Fruit fly (Drosophila melanogaster): ENCODE measurements around the gene CG43092.

The CG43092 gene

DNA sequence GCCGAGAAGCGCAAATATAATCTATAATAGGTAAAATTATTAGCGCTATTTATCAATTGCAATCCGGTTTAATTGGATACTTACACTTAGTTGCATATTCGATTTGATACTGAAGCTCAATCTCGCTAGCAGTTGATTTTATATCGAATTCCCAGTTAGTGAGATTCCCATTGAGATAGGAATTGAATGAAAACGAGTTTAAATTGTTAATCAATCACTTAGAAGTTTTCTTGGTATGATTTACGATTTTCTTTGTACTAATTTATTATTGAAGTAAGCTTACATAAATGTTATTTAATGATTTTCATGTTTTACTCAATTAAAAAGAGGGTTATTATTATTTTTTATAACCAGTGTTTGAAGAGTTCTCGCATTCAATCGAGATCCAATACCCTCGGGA is at the start of gene CG43092:
TSS of gene CG43092 (minus strand) at position 101 of the 400 bp plus-strand sequence.
- TF ChIP-seq CG8478 (optimal IDR thresholded peaks at IDR 0.05) (no peak), psq (optimal IDR thresholded peaks at IDR 0.05) (no peak), usp (GFP tag; optimal IDR thresholded peaks at IDR 0.05) (no peak), EcR (GFP tag; optimal IDR thresholded peaks at IDR 0.05) (no peak), Dll (optimal IDR thresholded peaks at IDR 0.05) (no peak)

- no peak for TF ChIP-seq CG8478 (optimal IDR thresholded peaks at IDR 0.05)
- no peak for TF ChIP-seq EcR (GFP tag; optimal IDR thresholded peaks at IDR 0.05)
- TF ChIP-seq pan (optimal IDR thresholded peaks at IDR 0.05) = no peak
- no peak for TF ChIP-seq Dll (optimal IDR thresholded peaks at IDR 0.05)
- TF ChIP-seq psq (optimal IDR thresholded peaks at IDR 0.05) = no peak
Observed at dm6 chr3R:22816437-22817173, 47.1 kb upstream of the CG43092 start.

DNA sequence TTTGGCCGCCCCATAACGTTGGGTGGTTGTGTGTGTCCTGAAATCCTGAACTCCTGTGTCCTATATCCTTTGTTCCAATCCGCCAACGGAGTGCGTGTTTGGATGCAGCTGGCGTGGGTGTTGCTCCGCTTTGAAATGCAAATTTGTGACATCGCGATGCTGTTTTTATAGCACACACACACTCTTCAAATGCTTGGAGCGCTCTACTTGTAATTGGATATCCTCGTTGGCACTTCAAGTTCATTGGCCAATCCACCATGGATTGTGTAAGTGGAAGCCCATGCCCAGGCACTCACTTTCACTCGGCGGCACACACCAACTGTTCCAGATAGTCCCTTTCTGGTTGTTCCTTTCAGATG is 46.6 kb upstream of the CG43092 start, which contains the start of gene CG13840:
TSS of gene CG13840 (minus strand) at position 101 of the 359 bp plus-strand sequence.
- TF ChIP-seq usp (GFP tag; optimal IDR thresholded peaks at IDR 0.05) (no peak), psq (optimal IDR thresholded peaks at IDR 0.05) (no peak)

dm6 chr3R:22810277-22810676 is 40.8 kb upstream of the CG43092 start:
- TF ChIP-seq usp (GFP tag; optimal IDR thresholded peaks at IDR 0.05) = no peak
- TF ChIP-seq Dll (optimal IDR thresholded peaks at IDR 0.05) = no peak
- TF ChIP-seq psq (optimal IDR thresholded peaks at IDR 0.05) = no peak
- no peak for TF ChIP-seq CG8478 (optimal IDR thresholded peaks at IDR 0.05)

DNA sequence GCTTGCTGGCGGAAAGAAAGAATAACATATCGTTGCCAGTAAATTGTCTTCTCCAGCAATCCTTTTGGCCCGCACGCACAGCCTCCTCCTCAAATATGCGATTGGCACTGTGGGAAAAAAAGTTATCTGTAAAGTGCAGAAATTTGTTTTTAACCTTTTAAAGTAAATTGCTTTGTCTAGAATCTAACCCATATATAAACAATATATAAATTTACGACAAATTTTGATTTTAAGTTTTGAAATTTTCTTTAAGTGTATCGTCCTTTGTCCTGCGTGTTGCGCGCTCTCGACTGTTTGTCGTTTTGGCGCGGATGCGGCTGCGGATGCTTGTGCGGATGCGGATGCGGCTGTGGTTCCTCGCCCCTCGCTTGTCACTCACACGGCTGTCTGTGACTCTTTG is 37.7 kb upstream of the CG43092 start:
- TF ChIP-seq EcR (GFP tag; optimal IDR thresholded peaks at IDR 0.05) (no peak), psq (optimal IDR thresholded peaks at IDR 0.05) (no peak), usp (GFP tag; optimal IDR thresholded peaks at IDR 0.05) (no peak), pan (optimal IDR thresholded peaks at IDR 0.05) (no peak), Dll (optimal IDR thresholded peaks at IDR 0.05) (no peak), CG8478 (optimal IDR thresholded peaks at IDR 0.05) (no peak)

- TF ChIP-seq usp (GFP tag; optimal IDR thresholded peaks at IDR 0.05) (no peak), Dll (optimal IDR thresholded peaks at IDR 0.05) (no peak), pan (optimal IDR thresholded peaks at IDR 0.05) (no peak), CG8478 (optimal IDR thresholded peaks at IDR 0.05) (no peak), EcR (GFP tag; optimal IDR thresholded peaks at IDR 0.05) (no peak), psq (optimal IDR thresholded peaks at IDR 0.05) (no peak)
Observed at dm6 chr3R:22803655-22804341, 34.3 kb upstream of the CG43092 start, which contains the start of gene CG7031. CG7031 (plus strand) TSS chr3R:22804291.

dm6 chr3R:22793953-22794352 is 24.5 kb upstream of the CG43092 start:
- TF ChIP-seq usp (GFP tag; optimal IDR thresholded peaks at IDR 0.05) (no peak), CG8478 (optimal IDR thresholded peaks at IDR 0.05) (no peak), pan (optimal IDR thresholded peaks at IDR 0.05) (no peak), EcR (GFP tag; optimal IDR thresholded peaks at IDR 0.05) (no peak), Dll (optimal IDR thresholded peaks at IDR 0.05) (no peak), psq (optimal IDR thresholded peaks at IDR 0.05) (no peak)

dm6 chr3R:22789106-22789505 is 19.6 kb upstream of the CG43092 start:
- no peak for TF ChIP-seq EcR (GFP tag; optimal IDR thresholded peaks at IDR 0.05)
- TF ChIP-seq psq (optimal IDR thresholded peaks at IDR 0.05) = no peak
- no peak for TF ChIP-seq Dll (optimal IDR thresholded peaks at IDR 0.05)
- no peak for TF ChIP-seq CG8478 (optimal IDR thresholded peaks at IDR 0.05)
- no peak for TF ChIP-seq pan (optimal IDR thresholded peaks at IDR 0.05)
- TF ChIP-seq usp (GFP tag; optimal IDR thresholded peaks at IDR 0.05) = no peak

DNA sequence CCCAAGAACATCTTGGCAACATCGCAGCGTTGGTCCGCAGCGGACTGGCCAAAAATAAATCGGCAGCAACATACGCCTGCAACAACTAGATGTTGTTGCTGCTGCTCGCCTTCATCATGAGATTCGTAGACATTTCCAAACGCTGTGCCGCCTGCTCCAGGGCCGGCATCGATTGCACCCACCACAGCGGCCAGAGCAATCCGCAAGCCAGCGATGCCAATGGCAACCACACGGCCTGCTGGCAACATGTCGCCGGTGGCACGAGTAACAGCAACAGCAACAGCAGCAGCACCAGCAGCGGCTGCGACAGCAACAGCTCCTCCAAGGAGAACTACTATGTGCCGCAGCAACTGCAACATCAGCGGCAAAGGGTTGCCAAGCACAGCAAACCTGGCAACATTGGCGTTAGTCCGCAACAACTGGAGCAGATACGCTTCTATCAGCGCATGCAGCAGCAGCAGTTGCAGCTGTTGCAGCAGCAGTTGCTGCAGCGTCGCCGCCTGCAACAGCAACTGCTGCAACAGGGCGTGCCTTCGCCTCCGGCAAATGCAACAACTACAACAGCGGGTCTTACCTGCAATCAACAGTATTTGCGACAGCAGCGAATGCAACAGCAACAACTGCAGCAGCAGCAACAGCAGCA is 15.3 kb upstream of the CG43092 start:
- TF ChIP-seq psq (optimal IDR thresholded peaks at IDR 0.05) (no peak), Dll (optimal IDR thresholded peaks at IDR 0.05) (no peak), CG8478 (optimal IDR thresholded peaks at IDR 0.05) (no peak), EcR (GFP tag; optimal IDR thresholded peaks at IDR 0.05) (no peak)

DNA sequence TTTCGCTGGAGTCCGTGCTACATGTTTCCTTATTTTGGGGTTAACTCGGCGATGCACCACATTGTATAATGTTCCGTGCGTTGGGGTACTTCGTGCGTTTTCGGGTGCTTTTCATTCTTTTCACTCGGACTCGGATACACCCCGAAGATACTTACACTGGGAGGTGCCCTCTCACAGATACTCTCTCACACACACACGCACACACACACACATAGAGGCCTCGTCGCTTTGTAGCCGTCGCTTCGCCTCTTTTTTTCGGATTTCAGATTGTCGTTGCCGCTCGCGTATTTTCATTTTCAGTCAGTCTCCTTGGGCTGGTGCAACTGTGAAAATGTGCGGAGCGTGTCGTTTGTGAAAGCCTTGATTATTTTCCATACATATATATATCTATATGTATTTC is 11.9 kb upstream of the CG43092 start:
- no peak for TF ChIP-seq EcR (GFP tag; optimal IDR thresholded peaks at IDR 0.05)
- no peak for TF ChIP-seq Dll (optimal IDR thresholded peaks at IDR 0.05)
- TF ChIP-seq psq (optimal IDR thresholded peaks at IDR 0.05) = no peak
- no peak for TF ChIP-seq CG8478 (optimal IDR thresholded peaks at IDR 0.05)
- TF ChIP-seq usp (GFP tag; optimal IDR thresholded peaks at IDR 0.05) = no peak
- no peak for TF ChIP-seq pan (optimal IDR thresholded peaks at IDR 0.05)

DNA sequence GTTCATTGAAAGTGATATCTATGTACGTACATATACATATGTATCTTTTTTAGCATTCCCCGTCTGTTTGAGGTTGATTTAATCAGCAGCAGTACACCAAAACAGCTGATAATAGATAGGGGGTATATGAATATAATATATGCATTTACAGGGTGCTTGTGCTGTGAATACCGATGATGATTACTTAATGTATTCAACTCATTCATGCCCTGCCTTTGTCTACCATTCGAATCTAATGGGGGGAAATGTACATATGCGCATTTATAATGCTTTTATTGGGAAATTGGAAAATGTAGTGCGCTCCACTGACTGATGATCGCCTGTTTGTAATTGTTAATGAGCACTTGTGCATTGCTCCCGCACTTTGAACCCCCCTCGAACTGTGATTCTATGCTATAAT is 10.7 kb upstream of the CG43092 start:
- TF ChIP-seq pan (optimal IDR thresholded peaks at IDR 0.05) (no peak), CG8478 (optimal IDR thresholded peaks at IDR 0.05) (no peak), Dll (optimal IDR thresholded peaks at IDR 0.05) (no peak), EcR (GFP tag; optimal IDR thresholded peaks at IDR 0.05) (no peak)

dm6 chr3R:22776457-22776856 is 7.0 kb upstream of the CG43092 start:
- TF ChIP-seq pan (optimal IDR thresholded peaks at IDR 0.05) = no peak
- no peak for TF ChIP-seq usp (GFP tag; optimal IDR thresholded peaks at IDR 0.05)
- TF ChIP-seq psq (optimal IDR thresholded peaks at IDR 0.05) = no peak
